Worm (Caenorhabditis elegans): Measurements from ENCODE around the gene scl-23.
"Not testable (repeated sequence)": the region's sequence is repeated elsewhere in the genome, so short reads cannot be mapped to it uniquely, and the experiment has no call there.

scl-23 gene

ce11 chrIV:119792-120191 is 29.9 kb upstream of the scl-23 start:
- TF ChIP-seq nhr-76 (tag; optimal IDR thresholded peaks at IDR 0.05) (no peak), ztf-11 (tag; optimal IDR thresholded peaks at IDR 0.05) (no peak), unc-39 (tag; optimal IDR thresholded peaks at IDR 0.05) (no peak), lin-32 (GFP tag; optimal IDR thresholded peaks at IDR 0.05) (no peak), ces-1 (GFP tag; optimal IDR thresholded peaks at IDR 0.05) (no peak), ceh-39 (tag; optimal IDR thresholded peaks at IDR 0.05) (no peak), pha-4 (tag; optimal IDR thresholded peaks at IDR 0.05) (no peak), nhr-12 (tag; optimal IDR thresholded peaks at IDR 0.05) (no peak), lin-13 (tag; optimal IDR thresholded peaks at IDR 0.05) (no peak), sptf-1 (tag; optimal IDR thresholded peaks at IDR 0.05) (no peak), zip-8 (tag; optimal IDR thresholded peaks at IDR 0.05) (no peak)

DNA sequence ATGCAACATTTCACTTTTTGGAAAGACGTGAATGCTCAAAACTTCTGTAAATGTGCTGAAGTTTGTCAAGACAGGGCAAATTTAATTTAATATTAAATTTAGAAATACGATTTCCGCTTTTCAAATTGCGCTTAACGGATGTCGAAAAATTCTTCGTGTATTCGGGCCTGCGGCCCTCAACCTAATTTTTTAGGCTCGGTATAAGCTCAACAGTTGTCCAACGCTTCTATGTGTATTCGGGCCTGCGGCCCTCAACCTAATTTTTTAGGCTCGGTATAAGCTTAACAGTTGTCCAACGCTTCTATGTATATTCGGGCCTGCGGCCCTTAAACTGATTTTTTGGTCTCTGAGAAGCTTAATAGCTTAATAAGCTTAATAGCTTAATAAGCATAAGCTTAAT is 28.9 kb upstream of the scl-23 start:
- TF ChIP-seq nhr-2 (tag; optimal IDR thresholded peaks at IDR 0.05) (no peak), nhr-237 (tag; optimal IDR thresholded peaks at IDR 0.05) (no peak), ceh-83 (GFP tag; optimal IDR thresholded peaks at IDR 0.05) (no peak), mab-5 (tag; optimal IDR thresholded peaks at IDR 0.05) (no peak), mep-1 (tag; optimal IDR thresholded peaks at IDR 0.05) (no peak), sem-2 (GFP tag; optimal IDR thresholded peaks at IDR 0.05) (no peak), nhr-28 (tag; optimal IDR thresholded peaks at IDR 0.05) (no peak), unc-120 (tag; optimal IDR thresholded peaks at IDR 0.05; ENCODE audit: poor library complexity, severe bottlenecking) (no peak), cnd-1 (tag; optimal IDR thresholded peaks at IDR 0.05) (no peak), bed-3 (GFP tag; optimal IDR thresholded peaks at IDR 0.05) (no peak), ceh-39 (tag; optimal IDR thresholded peaks at IDR 0.05) (no peak), hlh-1 (tag; optimal IDR thresholded peaks at IDR 0.05) (no peak)

ce11 chrIV:111377-111776 is 21.5 kb upstream of the scl-23 start, which contains the start of gene F29C4.4:
Gene F29C4.4 (plus strand): TSS chrIV:111677.
- TF ChIP-seq ces-1 (GFP tag; optimal IDR thresholded peaks at IDR 0.05); nhr-28 (tag; optimal IDR thresholded peaks at IDR 0.05); drap-1 (GFP tag; optimal IDR thresholded peaks at IDR 0.05): not testable (repeated sequence)

DNA sequence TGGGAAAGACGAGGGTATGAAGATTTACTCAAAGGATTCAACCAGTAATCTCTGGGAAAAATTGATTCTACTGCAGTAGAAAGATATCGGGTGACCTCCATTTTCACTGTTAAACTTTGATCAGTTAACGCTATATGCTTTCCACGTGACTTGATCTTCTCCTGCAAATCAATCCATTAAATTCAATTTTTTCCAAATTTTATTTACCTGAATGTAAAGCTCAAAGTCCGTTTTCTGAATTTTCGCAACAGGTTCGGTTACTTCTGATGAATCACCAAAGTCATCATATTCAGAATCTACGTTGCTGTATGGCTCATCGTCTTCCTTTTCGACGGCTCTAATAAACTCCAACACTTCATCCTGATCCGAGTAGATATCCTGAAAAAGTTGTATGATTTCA is 19.4 kb upstream of the scl-23 start, which contains the start of gene B0545.4:
Gene B0545.4 (minus strand): TSS at position 101 of the 400 bp plus-strand sequence.
- TF ChIP-seq nhr-12 (tag; optimal IDR thresholded peaks at IDR 0.05) (no peak), nhr-76 (tag; optimal IDR thresholded peaks at IDR 0.05) (no peak), bed-3 (GFP tag; optimal IDR thresholded peaks at IDR 0.05) (no peak), ham-2 (GFP tag; optimal IDR thresholded peaks at IDR 0.05) (no peak), tbx-8 (GFP tag; optimal IDR thresholded peaks at IDR 0.05) (no peak), lin-32 (GFP tag; optimal IDR thresholded peaks at IDR 0.05) (no peak), snpc-4 (tag; optimal IDR thresholded peaks at IDR 0.05) (no peak), mab-5 (tag; optimal IDR thresholded peaks at IDR 0.05) (no peak), elt-3 (tag; optimal IDR thresholded peaks at IDR 0.05) (no peak), lsy-2 (tag; optimal IDR thresholded peaks at IDR 0.05) (no peak), ceh-43 (GFP tag; optimal IDR thresholded peaks at IDR 0.05) (no peak), sem-2 (GFP tag; optimal IDR thresholded peaks at IDR 0.05) (no peak), ces-1 (GFP tag; optimal IDR thresholded peaks at IDR 0.05) (no peak), cnd-1 (tag; optimal IDR thresholded peaks at IDR 0.05) (no peak), flh-1 (GFP tag; optimal IDR thresholded peaks at IDR 0.05) (no peak), hlh-1 (tag; optimal IDR thresholded peaks at IDR 0.05) (no peak), sptf-1 (tag; optimal IDR thresholded peaks at IDR 0.05) (no peak), ztf-11 (tag; optimal IDR thresholded peaks at IDR 0.05) (no peak), nhr-2 (tag; optimal IDR thresholded peaks at IDR 0.05) (no peak), unc-120 (tag; optimal IDR thresholded peaks at IDR 0.05; ENCODE audit: poor library complexity, severe bottlenecking) (no peak)

- TF ChIP-seq flh-1 (GFP tag; optimal IDR thresholded peaks at IDR 0.05) (no peak), lin-13 (tag; optimal IDR thresholded peaks at IDR 0.05) (no peak), unc-62 (GFP tag; optimal IDR thresholded peaks at IDR 0.05) (no peak), tbx-8 (GFP tag; optimal IDR thresholded peaks at IDR 0.05) (no peak), unc-120 (tag; optimal IDR thresholded peaks at IDR 0.05; ENCODE audit: poor library complexity, severe bottlenecking) (no peak), mep-1 (tag; optimal IDR thresholded peaks at IDR 0.05) (no peak), nhr-2 (tag; optimal IDR thresholded peaks at IDR 0.05) (peak; percentile 18), elt-3 (tag; optimal IDR thresholded peaks at IDR 0.05) (no peak), cnd-1 (tag; optimal IDR thresholded peaks at IDR 0.05) (no peak), zip-8 (tag; optimal IDR thresholded peaks at IDR 0.05) (peak; percentile 45), ceh-39 (tag; optimal IDR thresholded peaks at IDR 0.05) (no peak), snpc-4 (tag; optimal IDR thresholded peaks at IDR 0.05) (no peak)
Measured at ce11 chrIV:102848-103247, 13.0 kb upstream of the scl-23 start.
